Fruit fly (Drosophila melanogaster): Measurements from ENCODE around the gene CG10576.

CG10576 gene

dm6 chr3L:5809642-5810279, 44.3 kb upstream of the CG10576 start:
- TF ChIP-seq Eip78C (GFP tag) (peak; percentile 0), CG6163 (GFP tag; IDR thresholded peaks at IDR 0.05) (0 out of 3 replicates have a peak, but pooled peaks have one; percentile 11), svp (GFP tag) (peak; percentile 55), Sox14 (GFP tag; optimal IDR thresholded peaks at IDR 0.05) (peak; percentile 40), vri (GFP tag; optimal IDR thresholded peaks at IDR 0.05) (peak; percentile 33), acj6 (GFP tag; optimal IDR thresholded peaks at IDR 0.05) (no peak), dac (GFP tag; optimal IDR thresholded peaks at IDR 0.05) (no peak), CG8119 (GFP tag; IDR thresholded peaks at IDR 0.05) (no peak), CG11902 (GFP tag; optimal IDR thresholded peaks at IDR 0.05) (no peak)

DNA sequence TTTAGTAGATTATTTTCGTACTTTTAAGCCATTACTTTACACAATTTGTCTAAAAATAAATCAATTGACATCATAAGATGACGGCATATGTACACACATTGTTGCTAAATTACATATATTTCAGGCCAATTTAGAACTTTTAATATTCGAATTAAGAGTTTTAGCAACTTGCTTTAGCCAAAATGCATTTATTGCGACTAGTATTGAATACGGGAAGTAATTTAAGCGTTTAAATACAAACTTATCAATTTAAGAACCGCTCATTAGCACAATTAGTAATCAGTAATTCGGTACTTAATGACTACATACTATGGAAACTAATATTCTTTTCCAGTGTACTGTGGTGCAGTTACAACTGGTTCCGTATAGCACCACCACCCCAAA, 43.7 kb upstream of the CG10576 start:
- peak; percentile 20 for TF ChIP-seq Met (GFP tag; optimal IDR thresholded peaks at IDR 0.05)
- no peak for TF ChIP-seq Lpt (GFP tag; optimal IDR thresholded peaks at IDR 0.05)

DNA sequence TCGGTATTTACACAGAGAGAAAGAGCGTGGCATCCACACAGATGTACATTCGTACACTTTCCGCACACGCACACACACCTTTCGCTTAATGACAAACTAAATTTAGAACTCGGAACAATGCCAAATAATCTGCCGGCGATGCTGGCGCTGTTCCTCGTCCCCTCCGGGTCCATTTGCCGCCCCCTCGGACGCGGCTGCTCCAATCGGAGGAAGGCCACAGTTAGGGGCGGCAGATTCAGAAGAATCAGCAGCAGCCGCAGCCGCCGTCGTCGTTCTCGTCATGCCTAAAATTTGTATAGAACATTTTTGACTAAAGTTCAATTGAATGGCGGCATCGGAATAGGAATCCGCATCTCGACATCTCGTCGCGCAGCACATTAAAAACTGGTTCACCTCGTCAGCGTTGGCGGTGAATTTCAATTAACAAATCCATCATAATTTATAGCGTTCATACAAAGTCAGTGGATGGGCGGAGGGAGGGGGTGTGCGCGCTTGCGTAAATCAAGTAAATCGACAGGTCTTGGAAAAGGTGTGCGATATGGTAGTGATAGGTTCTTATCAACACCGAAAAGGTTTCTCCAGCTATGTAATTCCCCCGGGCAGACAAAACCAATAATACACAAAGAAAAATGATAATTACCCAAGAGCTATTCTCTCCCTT, 43.2 kb upstream of the CG10576 start:
- no peak for TF ChIP-seq spab (GFP tag; optimal IDR thresholded peaks at IDR 0.05)
- TF ChIP-seq CG8632 (GFP tag; optimal IDR thresholded peaks at IDR 0.05) = no peak
- TF ChIP-seq CG15336 (GFP tag; IDR thresholded peaks at IDR 0.05) = no peak
- TF ChIP-seq dac (GFP tag; optimal IDR thresholded peaks at IDR 0.05) = no peak
- TF ChIP-seq vri (GFP tag; optimal IDR thresholded peaks at IDR 0.05) = peak; percentile 29

dm6 chr3L:5808101-5808433, 42.6 kb upstream of the CG10576 start:
- no peak for TF ChIP-seq fkh (GFP tag; optimal IDR thresholded peaks at IDR 0.05)
- TF ChIP-seq CG8632 (GFP tag; optimal IDR thresholded peaks at IDR 0.05) = peak; percentile 66
- peak; percentile 89 for TF ChIP-seq Eip75B (GFP tag; optimal IDR thresholded peaks at IDR 0.05)
- peak; percentile 80 for TF ChIP-seq CG11762 (GFP tag; optimal IDR thresholded peaks at IDR 0.05; ENCODE audit: insufficient read depth)
- TF ChIP-seq Ets96B (tag; optimal IDR thresholded peaks at IDR 0.05) = peak; percentile 83
- peak; percentile 66 for TF ChIP-seq CG11902 (GFP tag; optimal IDR thresholded peaks at IDR 0.05)
- TF ChIP-seq CG10669 (GFP tag; optimal IDR thresholded peaks at IDR 0.05) = peak; percentile 85
- no peak for TF ChIP-seq Hr38 (GFP tag; optimal IDR thresholded peaks at IDR 0.05)
- peak; percentile 82 for TF ChIP-seq CG15336 (GFP tag; IDR thresholded peaks at IDR 0.05)
- TF ChIP-seq Gug (GFP tag; IDR thresholded peaks at IDR 0.05) = peak; percentile 57
- TF ChIP-seq Met (GFP tag; optimal IDR thresholded peaks at IDR 0.05) = no peak
- peak; percentile 49 for TF ChIP-seq Sox102F (GFP tag; optimal IDR thresholded peaks at IDR 0.05)
- TF ChIP-seq topi (GFP tag; optimal IDR thresholded peaks at IDR 0.05) = peak; percentile 74
- peak; percentile 71 to 84 for TF ChIP-seq ss (GFP tag; optimal IDR thresholded peaks at IDR 0.05)
- peak; percentile 71 for TF ChIP-seq CG6276 (GFP tag; optimal IDR thresholded peaks at IDR 0.05)
- TF ChIP-seq svp (GFP tag) = peak; percentile 82
- no peak for TF ChIP-seq Eip93F (GFP tag; optimal IDR thresholded peaks at IDR 0.05)
- peak; percentile 72 for TF ChIP-seq esn (GFP tag; optimal IDR thresholded peaks at IDR 0.05)
- TF ChIP-seq salr (GFP tag; optimal IDR thresholded peaks at IDR 0.05) = peak; percentile 57 to 81
- TF ChIP-seq CG6854 (GFP tag; optimal IDR thresholded peaks at IDR 0.05) = no peak
- TF ChIP-seq CG3032 (tag; optimal IDR thresholded peaks at IDR 0.05) = peak; percentile 84
- peak; percentile 81 for TF ChIP-seq CG6792 (GFP tag; optimal IDR thresholded peaks at IDR 0.05)
- TF ChIP-seq Ets21C (GFP tag; optimal IDR thresholded peaks at IDR 0.05) = peak; percentile 46
- TF ChIP-seq Sox15 (GFP tag; optimal IDR thresholded peaks at IDR 0.05) = peak; percentile 83
- peak; percentile 87 for TF ChIP-seq acj6 (GFP tag; optimal IDR thresholded peaks at IDR 0.05)
- peak; percentile 86 for TF ChIP-seq CG6808 (GFP tag; optimal IDR thresholded peaks at IDR 0.05)
- peak; percentile 80 for TF ChIP-seq CG8119 (GFP tag; IDR thresholded peaks at IDR 0.05)
- TF ChIP-seq CG3919 (GFP tag; optimal IDR thresholded peaks at IDR 0.05) = peak; percentile 83
- peak; percentile 56 for TF ChIP-seq CG16779 (tag; optimal IDR thresholded peaks at IDR 0.05)
- peak; percentile 89 for TF ChIP-seq Hr4 (GFP tag; optimal IDR thresholded peaks at IDR 0.05)
- TF ChIP-seq Hr39 (GFP tag; optimal IDR thresholded peaks at IDR 0.05) = peak; percentile 67
- TF ChIP-seq CG8319 (GFP tag; optimal IDR thresholded peaks at IDR 0.05) = peak; percentile 73
- peak; percentile 74 for TF ChIP-seq lz (GFP tag; optimal IDR thresholded peaks at IDR 0.05)
- TF ChIP-seq OdsH (GFP tag; optimal IDR thresholded peaks at IDR 0.05) = peak; percentile 86
- peak; percentile 72 for TF ChIP-seq CG6163 (GFP tag; IDR thresholded peaks at IDR 0.05)
- TF ChIP-seq CG32006 (GFP tag; optimal IDR thresholded peaks at IDR 0.05) = peak; percentile 94
- TF ChIP-seq achi (GFP tag; optimal IDR thresholded peaks at IDR 0.05) = peak; percentile 79
- TF ChIP-seq spab (GFP tag; optimal IDR thresholded peaks at IDR 0.05) = peak; percentile 80

All from whole organism, prepupa.